Worm (Caenorhabditis elegans) whole organism, young adult: ENCODE results near the gene glb-2.

Experiments used
- B0019.2 ChIP-seq: fragments of 200-800 bp; sonication (Bioruptor generic); conservative IDR thresholded peaks from 2 replicates; pipeline ENCODE4 v1.3.6; 2022; ENCODE audit warnings: missing genetic modification reagents, missing genetic modification characterization, missing compliant biosample characterization
- B0035.1 ChIP-seq: sonication (generic microtip); optimal IDR thresholded peaks from 2 replicates; lab custom pipeline; 2016; ENCODE audit warnings: missing genetic modification characterization, mild to moderate bottlenecking, missing compliant biosample characterization, missing genotype, missing genetic modification reagents
- B0336.3 ChIP-seq: fragments of 200-800 bp; sonication (Bioruptor generic); IDR thresholded peaks from 2 replicates; pipeline ENCODE4 v1.3.6; 2022; ENCODE audit warnings: missing genetic modification characterization, missing compliant biosample characterization
- C06A6.2 ChIP-seq: fragments of 200-800 bp; sonication (Bioruptor generic); conservative IDR thresholded peaks from 2 replicates; pipeline ENCODE4 v1.3.6; 2022; ENCODE audit warnings: missing genetic modification characterization, missing compliant biosample characterization
- K11D2.4 ChIP-seq: fragments of 200-800 bp; sonication (Bioruptor generic); IDR thresholded peaks from 2 replicates; pipeline ENCODE4 v1.3.6; 2022; ENCODE audit warnings: missing genetic modification reagents, missing genetic modification characterization, missing compliant biosample characterization
- K12H6.12 ChIP-seq: fragments of 200-800 bp; sonication (Bioruptor generic); optimal IDR thresholded peaks from 2 replicates; lab custom pipeline; 2018; ENCODE audit warnings: mild to moderate bottlenecking, missing genetic modification characterization, missing compliant biosample characterization
- Y79H2A.3 ChIP-seq: fragments of 200-800 bp; sonication (Bioruptor generic); conservative IDR thresholded peaks from 2 replicates; pipeline ENCODE4 v1.3.6; 2022; ENCODE audit warnings: missing genetic modification reagents, missing genetic modification characterization, missing compliant biosample characterization
- Y95B8A.8 ChIP-seq: fragments of 200-800 bp; sonication (Bioruptor generic); IDR thresholded peaks from 2 replicates; pipeline ENCODE4 v1.3.6; 2022; ENCODE audit warnings: missing genetic modification reagents, missing genetic modification characterization, missing compliant biosample characterization
- atf-7 ChIP-seq: sonication (generic microtip); optimal IDR thresholded peaks from 2 replicates; lab custom pipeline; 2017; ENCODE audit warnings: mild to moderate bottlenecking, missing genetic modification characterization, missing compliant biosample characterization
- attf-3 ChIP-seq: fragments of 200-800 bp; sonication (Bioruptor generic); conservative IDR thresholded peaks from 2 replicates; pipeline ENCODE4 v1.3.6; 2022; ENCODE audit warnings: missing genetic modification reagents, missing genetic modification characterization, missing compliant biosample characterization
- attf-5 ChIP-seq: fragments of 200-800 bp; sonication (Bioruptor generic); optimal IDR thresholded peaks from 2 replicates; lab custom pipeline; 2018; ENCODE audit warnings: mild to moderate bottlenecking, missing genetic modification characterization, missing compliant biosample characterization
- bed-1 ChIP-seq: fragments of 200-800 bp; sonication (Bioruptor generic); IDR thresholded peaks from 2 replicates; pipeline ENCODE4 v1.3.6; 2022; ENCODE audit warnings: missing genetic modification reagents, missing genetic modification characterization, missing compliant biosample characterization
- ccch-3 ChIP-seq: fragments of 200-800 bp; sonication (Bioruptor generic); optimal IDR thresholded peaks from 2 replicates; lab custom pipeline; 2018; ENCODE audit warnings: mild to moderate bottlenecking, missing genetic modification characterization, missing compliant biosample characterization
- cebp-1 ChIP-seq, 2 experiments: fragments of 200-800 bp in 1 of 2; sonication (Bioruptor generic) in 1 of 2; sonication (generic microtip) in 1 of 2; IDR thresholded peaks in 1 of 2; optimal IDR thresholded peaks in 1 of 2; 2 replicates each; pipeline versions ENCODE4 v1.3.6 to Lab custom; 2017 to 2022; ENCODE audit warnings: missing compliant biosample characterization in 2 of 2, missing genetic modification characterization in 2 of 2, mild to moderate bottlenecking in 1 of 2, missing genetic modification reagents in 1 of 2, moderate library complexity in 1 of 2
- cebp-2 ChIP-seq: fragments of 200-800 bp; sonication (Bioruptor generic); IDR thresholded peaks from 2 replicates; pipeline ENCODE4 v1.3.6; 2022; ENCODE audit warnings: missing genetic modification characterization, missing compliant biosample characterization
- ceh-100 ChIP-seq: fragments of 200-800 bp; sonication (Bioruptor generic); IDR thresholded peaks from 2 replicates; pipeline ENCODE4 v1.3.6; 2022; ENCODE audit warnings: missing genetic modification reagents, missing genetic modification characterization, missing compliant biosample characterization
- ceh-27 ChIP-seq: fragments of 200-800 bp; sonication (Bioruptor generic); optimal IDR thresholded peaks from 2 replicates; lab custom pipeline; 2018; ENCODE audit warnings: mild to moderate bottlenecking, missing genetic modification characterization, moderate library complexity, missing compliant biosample characterization
- ceh-58 ChIP-seq: fragments of 200-800 bp; sonication (Bioruptor generic); IDR thresholded peaks from 2 replicates; pipeline ENCODE4 v1.3.6; 2022; ENCODE audit warnings: missing genetic modification characterization, missing compliant biosample characterization
- dox-1 ChIP-seq: fragments of 200-800 bp; sonication (Bioruptor generic); IDR thresholded peaks from 2 replicates; pipeline ENCODE4 v1.3.6; 2022; ENCODE audit warnings: missing genetic modification reagents, missing genetic modification characterization, missing compliant biosample characterization
- egrh-3 ChIP-seq: fragments of 200-800 bp; sonication (Bioruptor generic); IDR thresholded peaks from 2 replicates; pipeline ENCODE4 v1.3.6; 2022; ENCODE audit warnings: missing genetic modification reagents, missing genetic modification characterization, missing compliant biosample characterization
- ekl-4 ChIP-seq: fragments of 200-800 bp; sonication (Bioruptor generic); IDR thresholded peaks from 2 replicates; pipeline ENCODE4 v1.3.6; 2022; ENCODE audit warnings: missing genetic modification reagents, missing genetic modification characterization, missing compliant biosample characterization
- hlh-26 ChIP-seq: fragments of 200-800 bp; sonication (Bioruptor generic); conservative IDR thresholded peaks from 2 replicates; pipeline ENCODE4 v1.3.6; 2022; ENCODE audit warnings: missing genetic modification reagents, missing genetic modification characterization, missing compliant biosample characterization
- hmg-1.2 ChIP-seq: fragments of 200-800 bp; sonication (Bioruptor generic); IDR thresholded peaks from 2 replicates; pipeline ENCODE4 v1.3.6; 2022; ENCODE audit warnings: missing genetic modification reagents, missing genetic modification characterization, missing compliant biosample characterization
- hmg-20 ChIP-seq: fragments of 200-800 bp; sonication (Bioruptor generic); IDR thresholded peaks from 2 replicates; pipeline ENCODE4 v1.3.6; 2022; ENCODE audit warnings: missing genetic modification reagents, missing genetic modification characterization, missing compliant biosample characterization
- hsf-1 ChIP-seq: fragments of 200-800 bp; sonication (Bioruptor generic); IDR thresholded peaks from 2 replicates; pipeline ENCODE4 v1.3.6; 2022; ENCODE audit warnings: missing genetic modification reagents, missing genetic modification characterization, missing compliant biosample characterization
- lin-26 ChIP-seq: fragments of 200-800 bp; sonication (Bioruptor generic); IDR thresholded peaks from 2 replicates; pipeline ENCODE4 v1.3.6; 2022; ENCODE audit warnings: missing genetic modification reagents, missing genetic modification characterization, missing compliant biosample characterization
- lir-1 ChIP-seq: fragments of 200-800 bp; sonication (Bioruptor generic); conservative IDR thresholded peaks from 2 replicates; pipeline ENCODE4 v1.3.6; 2022; ENCODE audit warnings: missing genetic modification reagents, missing genetic modification characterization, missing compliant biosample characterization
- lsl-1 ChIP-seq: fragments of 200-800 bp; sonication (Bioruptor generic); optimal IDR thresholded peaks from 2 replicates; lab custom pipeline; 2018; ENCODE audit warnings: mild to moderate bottlenecking, missing genetic modification characterization, moderate library complexity, missing compliant biosample characterization
- lsy-27 ChIP-seq: sonication (generic microtip); optimal IDR thresholded peaks from 2 replicates; lab custom pipeline; 2017; ENCODE audit warnings: missing genetic modification characterization, mild to moderate bottlenecking, missing compliant biosample characterization, antibody characterized with exemption, missing genotype, borderline replicate concordance; ENCODE audit not compliant: insufficient read depth
- nhr-179 ChIP-seq: sonication (generic microtip); optimal IDR thresholded peaks from 2 replicates; lab custom pipeline; 2016; ENCODE audit warnings: mild to moderate bottlenecking, missing genetic modification characterization, missing compliant biosample characterization
- pbrm-1 ChIP-seq: fragments of 200-800 bp; sonication (Bioruptor generic); IDR thresholded peaks from 2 replicates; pipeline ENCODE4 v1.3.6; 2022; ENCODE audit warnings: missing genetic modification reagents, missing genetic modification characterization, missing compliant biosample characterization
- repo-1 ChIP-seq: sonication (generic microtip); optimal IDR thresholded peaks from 2 replicates; lab custom pipeline; 2017; ENCODE audit warnings: mild to moderate bottlenecking, missing genetic modification characterization, missing compliant biosample characterization
- sdz-38 ChIP-seq: sonication (generic microtip); optimal IDR thresholded peaks from 2 replicates; lab custom pipeline; 2016; ENCODE audit warnings: missing genotype, missing genetic modification characterization, missing compliant biosample characterization
- snpc-1.1 ChIP-seq: sonication (generic microtip); optimal IDR thresholded peaks from 2 replicates; lab custom pipeline; 2017; ENCODE audit warnings: missing genetic modification characterization, mild to moderate bottlenecking, missing compliant biosample characterization, antibody characterized with exemption, moderate library complexity, missing genotype, missing genetic modification reagents; ENCODE audit not compliant: insufficient read depth
- sptf-2 ChIP-seq: fragments of 200-800 bp; sonication (Bioruptor generic); optimal IDR thresholded peaks from 2 replicates; lab custom pipeline; 2018; ENCODE audit warnings: mild to moderate bottlenecking, missing genetic modification characterization, missing compliant biosample characterization
- tbp1 ChIP-seq: fragments of 200-800 bp; sonication (Bioruptor generic); optimal IDR thresholded peaks from 2 replicates; lab custom pipeline; 2018; ENCODE audit warnings: mild to moderate bottlenecking, missing genetic modification characterization, missing compliant biosample characterization
- tlf-1 ChIP-seq: fragments of 200-800 bp; sonication (Bioruptor generic); optimal IDR thresholded peaks from 2 replicates; lab custom pipeline; 2018; ENCODE audit warnings: mild to moderate bottlenecking, missing genetic modification characterization, missing compliant biosample characterization
- unc-130 ChIP-seq: sonication (generic microtip); optimal IDR thresholded peaks from 2 replicates; lab custom pipeline; 2016; ENCODE audit warnings: missing genetic modification reagents, missing genetic modification characterization, missing compliant biosample characterization
- unc-62 ChIP-seq: fragments of 150-350 bp; optimal IDR thresholded peaks from 2 replicates; lab custom pipeline; 2014; ENCODE audit warnings: missing biosample characterization, missing genetic modification reagents, missing genetic modification characterization
- zfh-2 ChIP-seq: fragments of 200-800 bp; sonication (Bioruptor generic); conservative IDR thresholded peaks from 2 replicates; pipeline ENCODE4 v1.3.6; 2022; ENCODE audit warnings: missing genetic modification reagents, missing genetic modification characterization, missing compliant biosample characterization
- zim-3 ChIP-seq: sonication (generic microtip); optimal IDR thresholded peaks from 2 replicates; lab custom pipeline; 2017; ENCODE audit warnings: mild to moderate bottlenecking, missing genetic modification characterization, moderate library complexity, missing compliant biosample characterization
- ztf-18 ChIP-seq: sonication (generic microtip); optimal IDR thresholded peaks from 2 replicates; lab custom pipeline; 2016; ENCODE audit warnings: missing genotype, mild to moderate bottlenecking, missing genetic modification characterization, missing compliant biosample characterization
- ztf-28 ChIP-seq: fragments of 200-800 bp; sonication (Bioruptor generic); IDR thresholded peaks from 2 replicates; pipeline ENCODE4 v1.3.6; 2022; ENCODE audit warnings: missing genetic modification reagents, missing genetic modification characterization, missing compliant biosample characterization
- ztf-6 ChIP-seq: fragments of 200-800 bp; sonication (Bioruptor generic); IDR thresholded peaks from 2 replicates; pipeline ENCODE4 v1.3.6; 2022; ENCODE audit warnings: missing genetic modification reagents, missing genetic modification characterization, missing compliant biosample characterization

Gene glb-2

ce11 chrIV:7235382-7235917, 27.6 kb downstream of the glb-2 start (continued):
- TF ChIP-seq C06A6.2 (GFP tag; lab: Robert Waterston, UW) (no peak), ccch-3 (GFP tag; lab: Kevin White, UChicago) (no peak), lsy-27 (no peak), B0035.1 (tag; lab: Kevin White, UChicago) (no peak), cebp-1 (GFP tag; IDR thresholded peaks at IDR 0.05; lab: Robert Waterston, UW) (no peak), cebp-1 (tag; optimal IDR thresholded peaks at IDR 0.05; lab: Kevin White, UChicago) (peak; percentile 57), zfh-2 (GFP tag; lab: Robert Waterston, UW) (peak; percentile 89), repo-1 (peak; percentile 9), lsl-1 (GFP tag; lab: Kevin White, UChicago) (no peak), attf-5 (GFP tag; lab: Kevin White, UChicago) (peak; percentile 52), K12H6.12 (peak; percentile 25), sptf-2 (no peak), bed-1 (no peak), ztf-18 (tag; lab: Kevin White, UChicago) (peak; percentile 11), unc-62 (no peak), ceh-58 (GFP tag; lab: Robert Waterston, UW) (no peak), hmg-20 (peak; percentile 47; the same call in 1 of the 2 replicates), ztf-6 (GFP tag; lab: Robert Waterston, UW) (no peak), lir-1 (GFP tag; lab: Robert Waterston, UW) (0 out of 2 replicates have a peak, but pooled peaks have one; percentile 32), tbp1 (no peak), attf-3 (no peak), pbrm-1 (GFP tag; lab: Robert Waterston, UW) (0 out of 2 replicates have a peak, but pooled peaks have one; percentile 20)

ce11 chrIV:7234623-7235022, 28.4 kb downstream of the glb-2 start:
- no peak for TF ChIP-seq ceh-27 (GFP tag; lab: Kevin White, UChicago)
- no peak for TF ChIP-seq B0336.3 (GFP tag; lab: Robert Waterston, UW)
- no peak for TF ChIP-seq tlf-1 (GFP tag; lab: Kevin White, UChicago)
- no peak for TF ChIP-seq dox-1
- no peak for TF ChIP-seq lin-26 (GFP tag; lab: Robert Waterston, UW)
- no peak for TF ChIP-seq Y79H2A.3 (GFP tag; lab: Robert Waterston, UW)
- TF ChIP-seq ceh-100 (GFP tag; lab: Robert Waterston, UW) = no peak
- TF ChIP-seq cebp-2 (GFP tag; lab: Robert Waterston, UW) = no peak
- no peak for TF ChIP-seq zim-3
- TF ChIP-seq nhr-179 (tag; lab: Kevin White, UChicago) = no peak
- TF ChIP-seq hmg-1.2 (GFP tag; lab: Robert Waterston, UW) = no peak
- TF ChIP-seq, all 124 proteins: peak for 0

- TF ChIP-seq K11D2.4 (GFP tag; lab: Robert Waterston, UW) (0 out of 2 replicates have a peak, but pooled peaks have one; percentile 30), unc-130 (GFP tag; lab: Kevin White, UChicago) (no peak), unc-62 (no peak)
- TF ChIP-seq, all 124 proteins: peak for 1
Measured at ce11 chrIV:7233566-7234014, 29.4 kb downstream of the glb-2 start.

- TF ChIP-seq ztf-28 (GFP tag; lab: Robert Waterston, UW) (no peak), cebp-1 (GFP tag; IDR thresholded peaks at IDR 0.05; lab: Robert Waterston, UW) (no peak), cebp-1 (tag; optimal IDR thresholded peaks at IDR 0.05; lab: Kevin White, UChicago) (no peak), lir-1 (GFP tag; lab: Robert Waterston, UW) (no peak), egrh-3 (GFP tag; lab: Robert Waterston, UW) (no peak), Y95B8A.8 (GFP tag; lab: Robert Waterston, UW) (no peak), hlh-26 (no peak), B0019.2 (GFP tag; lab: Robert Waterston, UW) (no peak), lsy-27 (no peak), zim-3 (no peak), ekl-4 (no peak), snpc-1.1 (no peak), hsf-1 (no peak), atf-7 (tag; lab: Kevin White, UChicago) (no peak), attf-3 (no peak), sdz-38 (no peak)
Measured at ce11 chrIV:7230935-7231334, 32.1 kb downstream of the glb-2 start, which contains the start of gene D2024.4. D2024.4 (plus strand) TSS chrIV:7231235.
